Worm (Caenorhabditis elegans): ENCODE data around the gene T23F2.5.

DNA sequence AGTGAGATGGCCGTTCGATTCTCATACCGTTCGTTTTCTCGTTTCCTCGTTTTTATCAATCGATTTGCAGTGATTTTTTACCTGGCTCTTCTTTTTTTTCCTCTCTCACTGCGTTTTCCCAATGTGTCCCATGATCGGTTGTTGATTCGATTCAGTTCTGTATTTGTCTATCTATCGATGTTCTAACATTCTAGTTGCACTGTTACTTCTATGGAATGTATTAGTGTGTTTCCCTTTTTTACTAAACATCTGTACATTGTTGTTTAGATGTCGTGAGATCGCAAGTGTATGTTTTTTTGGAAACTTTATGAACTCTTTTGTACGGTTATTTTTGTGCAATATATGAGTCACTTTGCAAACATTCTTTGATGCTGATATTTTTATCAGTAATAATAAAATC is 39.4 kb downstream of the T23F2.5 start:
- TF ChIP-seq ama-1 (optimal IDR thresholded peaks at IDR 0.05) = no peak
- no peak for TF ChIP-seq flt-1 (GFP tag; IDR thresholded peaks at IDR 0.05)
- TF ChIP-seq ets-7 (tag; optimal IDR thresholded peaks at IDR 0.05) = no peak
- TF ChIP-seq aly-1 (tag; optimal IDR thresholded peaks at IDR 0.05) = no peak
- no peak for TF ChIP-seq tbx-11 (GFP tag; IDR thresholded peaks at IDR 0.05)
- TF ChIP-seq tbx-37 (GFP tag; conservative IDR thresholded peaks at IDR 0.05) = no peak
- no peak for TF ChIP-seq ceh-36 (tag; optimal IDR thresholded peaks at IDR 0.05)
- no peak for TF ChIP-seq B0310.2 (tag; optimal IDR thresholded peaks at IDR 0.05)
